Worm (Caenorhabditis elegans): Measurements from ENCODE around the gene B0416.2.

The B0416.2 gene

DNA sequence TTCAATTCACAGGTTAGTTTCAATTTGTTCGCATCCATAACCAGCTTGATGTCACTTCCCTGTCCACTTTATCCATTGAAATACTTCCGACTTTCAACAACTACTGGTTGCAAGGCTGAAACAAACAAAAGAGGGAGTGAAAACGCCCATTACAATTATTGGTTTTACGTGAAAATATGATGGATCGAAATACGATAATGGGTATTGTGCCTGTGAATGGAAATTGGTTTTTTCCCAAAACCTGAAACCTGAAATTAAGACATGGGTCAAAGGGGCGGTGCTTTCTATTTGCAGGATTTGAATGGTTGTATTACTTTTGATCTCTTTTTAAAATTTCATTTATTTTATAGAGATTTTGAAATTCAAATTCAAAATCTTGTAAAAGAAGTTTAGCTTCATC is at the start of gene B0416.2:
Gene B0416.2 (plus strand): TSS at position 301 of the 400 bp plus-strand sequence.
- TF ChIP-seq elt-1 (tag; optimal IDR thresholded peaks at IDR 0.05) (no peak), ZK546.5 (tag; optimal IDR thresholded peaks at IDR 0.05) (no peak), jun-1 (tag; optimal IDR thresholded peaks at IDR 0.05) (no peak), ceh-16 (tag; optimal IDR thresholded peaks at IDR 0.05) (no peak)

- no peak for TF ChIP-seq mdl-1 (tag; optimal IDR thresholded peaks at IDR 0.05)
- TF ChIP-seq nhr-43 (tag; optimal IDR thresholded peaks at IDR 0.05; ENCODE audit: poor library complexity, severe bottlenecking), result no peak
- no peak for TF ChIP-seq nhr-23 (tag; optimal IDR thresholded peaks at IDR 0.05)
- TF ChIP-seq hmg-11 (tag; optimal IDR thresholded peaks at IDR 0.05), result no peak
- no peak for TF ChIP-seq nhr-67 (tag; optimal IDR thresholded peaks at IDR 0.05)
- TF ChIP-seq tbx-2 (tag; optimal IDR thresholded peaks at IDR 0.05), result no peak
- no peak for TF ChIP-seq skn-1 (tag; optimal IDR thresholded peaks at IDR 0.05)
- TF ChIP-seq zag-1 (tag; optimal IDR thresholded peaks at IDR 0.05), result no peak
- no peak for TF ChIP-seq egl-5 (tag; optimal IDR thresholded peaks at IDR 0.05)
- no peak for TF ChIP-seq R02D3.7 (tag; optimal IDR thresholded peaks at IDR 0.05)
- TF ChIP-seq snpc-4 (tag; optimal IDR thresholded peaks at IDR 0.05), result no peak
- no peak for TF ChIP-seq fos-1 (tag; optimal IDR thresholded peaks at IDR 0.05)
- TF ChIP-seq ceh-9 (tag; optimal IDR thresholded peaks at IDR 0.05), result no peak
- TF ChIP-seq ztf-11 (tag; optimal IDR thresholded peaks at IDR 0.05), result no peak
- no peak for TF ChIP-seq elt-1 (tag; optimal IDR thresholded peaks at IDR 0.05)
- TF ChIP-seq pqm-1 (tag; optimal IDR thresholded peaks at IDR 0.05), result no peak
- no peak for TF ChIP-seq jun-1 (tag; optimal IDR thresholded peaks at IDR 0.05)
These were observed 47.5 kb upstream of the B0416.2 start, which contains the start of gene pes-8 for ce11 chrX:9251488-9251887. Gene pes-8 (plus strand): TSS chrX:9251788.

- no peak for TF ChIP-seq egl-5 (tag; optimal IDR thresholded peaks at IDR 0.05)
These were observed 43.0 kb upstream of the B0416.2 start for ce11 chrX:9255993-9256392.

DNA sequence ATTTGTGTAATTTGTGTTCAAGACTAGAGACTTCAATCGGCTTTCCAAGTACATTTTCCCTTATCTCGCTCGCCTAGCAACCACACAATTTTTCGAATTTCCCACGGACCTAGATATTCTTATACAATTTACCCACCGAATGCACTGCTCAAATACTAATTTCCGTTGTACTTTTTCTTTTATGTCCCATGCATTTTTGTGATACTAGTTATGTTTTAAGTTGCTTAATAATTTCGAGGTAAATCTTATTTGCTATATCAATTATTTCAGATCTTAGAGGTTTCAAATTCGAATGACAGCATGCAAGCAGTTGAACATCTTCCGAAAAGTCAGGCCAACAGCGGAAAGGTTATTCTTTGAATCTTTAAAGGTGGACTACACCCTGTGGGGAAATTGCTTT is 39.4 kb upstream of the B0416.2 start, which contains the start of gene F18G5.1:
Gene F18G5.1 (plus strand): TSS at position 301 of the 400 bp plus-strand sequence.
- TF ChIP-seq R02D3.7 (tag; optimal IDR thresholded peaks at IDR 0.05), result no peak
- no peak for TF ChIP-seq ZK546.5 (tag; optimal IDR thresholded peaks at IDR 0.05)
- TF ChIP-seq pha-4 (tag; optimal IDR thresholded peaks at IDR 0.05), result no peak
- TF ChIP-seq skn-1 (tag; optimal IDR thresholded peaks at IDR 0.05), result no peak
- TF ChIP-seq elt-1 (tag; optimal IDR thresholded peaks at IDR 0.05), result no peak
- TF ChIP-seq ama-1 (optimal IDR thresholded peaks at IDR 0.05), result no peak
- TF ChIP-seq unc-39 (tag; optimal IDR thresholded peaks at IDR 0.05), result no peak
- no peak for TF ChIP-seq egl-5 (tag; optimal IDR thresholded peaks at IDR 0.05)
- TF ChIP-seq daf-12 (tag; optimal IDR thresholded peaks at IDR 0.05), result no peak

- TF ChIP-seq nhr-43 (tag; optimal IDR thresholded peaks at IDR 0.05; ENCODE audit: poor library complexity, severe bottlenecking) (no peak), elt-2 (tag; optimal IDR thresholded peaks at IDR 0.05) (peak; percentile 33)
These were observed 37.2 kb upstream of the B0416.2 start for ce11 chrX:9261626-9262189.

DNA sequence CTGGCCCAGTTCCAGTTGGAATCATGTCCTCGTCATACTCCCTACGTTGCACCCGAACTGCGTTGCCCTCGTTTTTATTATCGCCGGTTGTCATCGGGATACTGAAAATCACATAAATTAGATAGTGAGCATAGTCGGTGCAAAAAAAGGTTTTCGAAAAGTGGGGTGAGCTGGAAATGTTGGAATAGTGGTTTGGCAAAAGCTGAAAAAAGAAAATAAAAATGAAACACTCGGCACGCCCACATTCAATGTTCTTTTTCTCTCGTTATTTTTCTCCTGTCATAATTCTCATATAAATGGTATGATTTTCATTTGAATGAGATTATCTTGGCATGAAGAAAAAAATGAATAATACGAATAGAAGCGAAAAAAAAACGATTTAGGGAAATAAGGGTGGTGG is 34.7 kb upstream of the B0416.2 start, which contains the start of gene F18G5.6:
Gene F18G5.6 (minus strand): TSS at position 101 of the 400 bp plus-strand sequence.
- TF ChIP-seq fos-1 (tag; optimal IDR thresholded peaks at IDR 0.05) (no peak), nhr-67 (tag; optimal IDR thresholded peaks at IDR 0.05) (no peak), nhr-43 (tag; optimal IDR thresholded peaks at IDR 0.05; ENCODE audit: poor library complexity, severe bottlenecking) (no peak), daf-12 (tag; optimal IDR thresholded peaks at IDR 0.05) (no peak), hmg-11 (tag; optimal IDR thresholded peaks at IDR 0.05) (no peak)

ce11 chrX:9264636-9265035 is 34.3 kb upstream of the B0416.2 start:
- TF ChIP-seq jun-1 (tag; optimal IDR thresholded peaks at IDR 0.05) (peak; percentile 12), elt-2 (tag; optimal IDR thresholded peaks at IDR 0.05) (peak; percentile 96), ama-1 (optimal IDR thresholded peaks at IDR 0.05) (peak; percentile 61), nfya-1 (tag; optimal IDR thresholded peaks at IDR 0.05; ENCODE audit: insufficient read depth) (peak; percentile 37), ceh-9 (tag; optimal IDR thresholded peaks at IDR 0.05) (no peak), mdl-1 (tag; optimal IDR thresholded peaks at IDR 0.05) (peak; percentile 42), lin-39 (tag; optimal IDR thresholded peaks at IDR 0.05) (peak; percentile 76), unc-39 (tag; optimal IDR thresholded peaks at IDR 0.05) (no peak), elt-3 (tag; optimal IDR thresholded peaks at IDR 0.05) (no peak), pha-4 (tag; optimal IDR thresholded peaks at IDR 0.05) (peak; percentile 80), pqm-1 (tag; optimal IDR thresholded peaks at IDR 0.05) (peak; percentile 88), egl-5 (tag; optimal IDR thresholded peaks at IDR 0.05) (peak; percentile 24)

All from whole organism, L3 larva.